ENCODE assay signal across 1 fruit fly cellular context in genomic region chr2L:16887660-16888573, dm6.
TF ChIP-seq lines count a peak whose summit lies in the region.

Gene osi, minus strand, starts transcription at chr2L:16887966.
Gene tweek, plus strand, starts transcription at chr2L:16888490.

TF ChIP-seq in whole organism, embryonic, 481 proteins besides CTCF, POLR2A, EP300 and RAD21 (continued from another document and continues in another):
- no peak for TF ChIP-seq sc (optimal IDR thresholded peaks at IDR 0.05; lab: Kevin White, UChicago)
- peak; percentile 22 for TF ChIP-seq sc (GFP tag; optimal IDR thresholded peaks at IDR 0.05; lab: Kevin White, UChicago)
- TF ChIP-seq pzg (GFP tag; optimal IDR thresholded peaks at IDR 0.05; lab: Kevin White, UChicago): peak; percentile 64
- no peak for TF ChIP-seq kni (GFP tag; optimal IDR thresholded peaks at IDR 0.05; lab: Kevin White, UChicago)
- TF ChIP-seq CG2116 (GFP tag; optimal IDR thresholded peaks at IDR 0.05; lab: Kevin White, UChicago): peak; percentile 50
- TF ChIP-seq CG10431 (GFP tag; optimal IDR thresholded peaks at IDR 0.05; lab: Kevin White, UChicago): no peak
- TF ChIP-seq hbn (GFP tag; IDR thresholded peaks at IDR 0.05; lab: Robert Waterston, UW; ENCODE audit: partially characterized antibody): peak; percentile 70
- no peak for TF ChIP-seq CG1233 (GFP tag; optimal IDR thresholded peaks at IDR 0.05; lab: Kevin White, UChicago)
- no peak for TF ChIP-seq Awh (GFP tag; IDR thresholded peaks at IDR 0.05; lab: Robert Waterston, UW)
- no peak for TF ChIP-seq Taf1 (GFP tag; IDR thresholded peaks at IDR 0.05; lab: Robert Waterston, UW)
- TF ChIP-seq Dek (tag; optimal IDR thresholded peaks at IDR 0.05; lab: Kevin White, UChicago): peak; percentile 71
- peak; percentile 60 for TF ChIP-seq Jarid2 (GFP tag; optimal IDR thresholded peaks at IDR 0.05; lab: Kevin White, UChicago)
- peak; percentile 57 for TF ChIP-seq tin (GFP tag; optimal IDR thresholded peaks at IDR 0.05; lab: Kevin White, UChicago)
- TF ChIP-seq eyg (GFP tag; optimal IDR thresholded peaks at IDR 0.05; lab: Kevin White, UChicago): no peak
- TF ChIP-seq NfI (GFP tag; optimal IDR thresholded peaks at IDR 0.05; lab: Kevin White, UChicago): peak; percentile 46
- no peak for TF ChIP-seq CG11695 (GFP tag; IDR thresholded peaks at IDR 0.05; lab: Robert Waterston, UW)
- peak; percentile 42 for TF ChIP-seq al (GFP tag; IDR thresholded peaks at IDR 0.05; lab: Robert Waterston, UW)
- no peak for TF ChIP-seq CG6813 (GFP tag; optimal IDR thresholded peaks at IDR 0.05; lab: Kevin White, UChicago)
- no peak for TF ChIP-seq CG11247 (GFP tag; IDR thresholded peaks at IDR 0.05; lab: Robert Waterston, UW)
- no peak for TF ChIP-seq odd (GFP tag; optimal IDR thresholded peaks at IDR 0.05; lab: Kevin White, UChicago)
- TF ChIP-seq CG6765 (GFP tag; optimal IDR thresholded peaks at IDR 0.05; lab: Kevin White, UChicago): no peak
- TF ChIP-seq CG10321 (GFP tag; IDR thresholded peaks at IDR 0.05; lab: Robert Waterston, UW): no peak
- no peak for TF ChIP-seq Lim3 (GFP tag; IDR thresholded peaks at IDR 0.05; lab: Robert Waterston, UW)
- no peak for TF ChIP-seq Rx (GFP tag; IDR thresholded peaks at IDR 0.05; lab: Robert Waterston, UW)
- peak; percentile 70 for TF ChIP-seq az2 (GFP tag; optimal IDR thresholded peaks at IDR 0.05; lab: Kevin White, UChicago)
- TF ChIP-seq ac (GFP tag; optimal IDR thresholded peaks at IDR 0.05; lab: Kevin White, UChicago): no peak
- TF ChIP-seq CG30431 (GFP tag; optimal IDR thresholded peaks at IDR 0.05; lab: Kevin White, UChicago): peak; percentile 37
- no peak for TF ChIP-seq pita (GFP tag; optimal IDR thresholded peaks at IDR 0.05; lab: Kevin White, UChicago)
- no peak for TF ChIP-seq sd (tag; optimal IDR thresholded peaks at IDR 0.05; lab: Kevin White, UChicago)
- TF ChIP-seq CG17361 (GFP tag; IDR thresholded peaks at IDR 0.05; lab: Robert Waterston, UW): no peak; the same call in 2 of the 3 replicates
- TF ChIP-seq CG17829 (tag; optimal IDR thresholded peaks at IDR 0.05; lab: Kevin White, UChicago): peak; percentile 60
- TF ChIP-seq corto (GFP tag; optimal IDR thresholded peaks at IDR 0.05; lab: Kevin White, UChicago): peak; percentile 35
- no peak for TF ChIP-seq CG4854 (GFP tag; optimal IDR thresholded peaks at IDR 0.05; lab: Kevin White, UChicago)
- TF ChIP-seq Oli (tag; optimal IDR thresholded peaks at IDR 0.05; lab: Kevin White, UChicago): peak; percentile 48
- peak; percentile 86 for TF ChIP-seq CG9932 (GFP tag; IDR thresholded peaks at IDR 0.05; lab: Robert Waterston, UW)
- TF ChIP-seq gro (GFP tag; optimal IDR thresholded peaks at IDR 0.05; lab: Kevin White, UChicago): no peak
- TF ChIP-seq Bteb2 (GFP tag; optimal IDR thresholded peaks at IDR 0.05; lab: Kevin White, UChicago): peak; percentile 56
- TF ChIP-seq E2f1 (GFP tag; IDR thresholded peaks at IDR 0.05; lab: Robert Waterston, UW): peak; percentile 13; the same call in 1 of the 2 replicates
- TF ChIP-seq CG4360 (GFP tag; IDR thresholded peaks at IDR 0.05; lab: Robert Waterston, UW): no peak
- 0 out of 2 replicates have a peak, but pooled peaks have one; percentile 21 for TF ChIP-seq Oaz (GFP tag; IDR thresholded peaks at IDR 0.05; lab: Robert Waterston, UW)
- no peak for TF ChIP-seq CG5953 (GFP tag; IDR thresholded peaks at IDR 0.05; lab: Robert Waterston, UW)
- no peak for TF ChIP-seq TFAM (GFP tag; optimal IDR thresholded peaks at IDR 0.05; lab: Kevin White, UChicago)
- TF ChIP-seq CG7372 (GFP tag; IDR thresholded peaks at IDR 0.05; lab: Robert Waterston, UW): 0 out of 2 replicates have a peak, but pooled peaks have one; percentile 9
- peak; percentile 49 for TF ChIP-seq CG9215 (GFP tag; IDR thresholded peaks at IDR 0.05; lab: Robert Waterston, UW)
- TF ChIP-seq Poxn (GFP tag; IDR thresholded peaks at IDR 0.05; lab: Robert Waterston, UW): peak; percentile 67
- TF ChIP-seq dmrt11E (tag; optimal IDR thresholded peaks at IDR 0.05; lab: Kevin White, UChicago): peak; percentile 66
- no peak for TF ChIP-seq CG6683 (GFP tag; optimal IDR thresholded peaks at IDR 0.05; lab: Kevin White, UChicago)
- TF ChIP-seq CG2129 (GFP tag; IDR thresholded peaks at IDR 0.05; lab: Robert Waterston, UW; ENCODE audit: partially characterized antibody): peak; percentile 40; the same call in 1 of the 2 replicates
- no peak for TF ChIP-seq rib (GFP tag; IDR thresholded peaks at IDR 0.05; lab: Robert Waterston, UW)
- TF ChIP-seq HLHmδ (GFP tag; optimal IDR thresholded peaks at IDR 0.05; lab: Kevin White, UChicago): no peak
- no peak for TF ChIP-seq D19A (tag; optimal IDR thresholded peaks at IDR 0.05; lab: Kevin White, UChicago)
- TF ChIP-seq ara (GFP tag; IDR thresholded peaks at IDR 0.05; lab: Robert Waterston, UW): no peak
- TF ChIP-seq CG11085 (GFP tag; IDR thresholded peaks at IDR 0.05; lab: Robert Waterston, UW): peak; percentile 22; the same call in 1 of the 2 replicates
- peak; percentile 25 for TF ChIP-seq her (GFP tag; optimal IDR thresholded peaks at IDR 0.05; lab: Kevin White, UChicago)
- TF ChIP-seq CG8281 (tag; optimal IDR thresholded peaks at IDR 0.05; lab: Kevin White, UChicago): no peak
- no peak for TF ChIP-seq Kr (GFP tag; optimal IDR thresholded peaks at IDR 0.05; lab: Kevin White, UChicago)
- TF ChIP-seq CG3065 (GFP tag; optimal IDR thresholded peaks at IDR 0.05; lab: Kevin White, UChicago): no peak
- peak; percentile 61 for TF ChIP-seq Ptx1 (GFP tag; IDR thresholded peaks at IDR 0.05; lab: Robert Waterston, UW)
- TF ChIP-seq ab (GFP tag; optimal IDR thresholded peaks at IDR 0.05; lab: Kevin White, UChicago): peak; percentile 15
- peak; percentile 44; the same call in 1 of the 2 replicates for TF ChIP-seq GATAe (GFP tag; conservative IDR thresholded peaks at IDR 0.05; lab: Robert Waterston, UW)
- no peak for TF ChIP-seq CG5180 (GFP tag; optimal IDR thresholded peaks at IDR 0.05; lab: Kevin White, UChicago)
- TF ChIP-seq sna (GFP tag; IDR thresholded peaks at IDR 0.05; lab: Robert Waterston, UW; ENCODE audit: partially characterized antibody): peak; percentile 82
- peak; percentile 8 for TF ChIP-seq CG31388 (GFP tag; optimal IDR thresholded peaks at IDR 0.05; lab: Kevin White, UChicago)
- peak; percentile 81 for TF ChIP-seq HLH4C (GFP tag; IDR thresholded peaks at IDR 0.05; lab: Robert Waterston, UW; ENCODE audit: partially characterized antibody)
- TF ChIP-seq CG4730 (GFP tag; IDR thresholded peaks at IDR 0.05; lab: Robert Waterston, UW): no peak
- peak; percentile 44 for TF ChIP-seq ewg (GFP tag; optimal IDR thresholded peaks at IDR 0.05; lab: Kevin White, UChicago)
- TF ChIP-seq CG11504 (tag; optimal IDR thresholded peaks at IDR 0.05; lab: Kevin White, UChicago): no peak
- peak; percentile 60 for TF ChIP-seq Mrtf (GFP tag; IDR thresholded peaks at IDR 0.05; lab: Robert Waterston, UW)
- TF ChIP-seq CG14860 (GFP tag; IDR thresholded peaks at IDR 0.05; lab: Robert Waterston, UW; ENCODE audit: partially characterized antibody): peak; percentile 67; the same call in 2 of the 3 replicates
- TF ChIP-seq hb (GFP tag; IDR thresholded peaks at IDR 0.05; lab: Robert Waterston, UW; ENCODE audit: partially characterized antibody): peak; percentile 86
- TF ChIP-seq emc (GFP tag; optimal IDR thresholded peaks at IDR 0.05; lab: Kevin White, UChicago): no peak
- TF ChIP-seq CG33213 (GFP tag; optimal IDR thresholded peaks at IDR 0.05; lab: Kevin White, UChicago): peak; percentile 14
- no peak for TF ChIP-seq kah (GFP tag; optimal IDR thresholded peaks at IDR 0.05; lab: Kevin White, UChicago)
- peak; percentile 39 for TF ChIP-seq Lhr (GFP tag; optimal IDR thresholded peaks at IDR 0.05; lab: Kevin White, UChicago)
- TF ChIP-seq gem (tag; optimal IDR thresholded peaks at IDR 0.05; lab: Kevin White, UChicago): peak; percentile 83
- TF ChIP-seq CG16813 (GFP tag; IDR thresholded peaks at IDR 0.05; lab: Robert Waterston, UW; ENCODE audit: partially characterized antibody): peak; percentile 88
- TF ChIP-seq bab2 (GFP tag; optimal IDR thresholded peaks at IDR 0.05; lab: Kevin White, UChicago): peak; percentile 29
- TF ChIP-seq CG15269 (tag; optimal IDR thresholded peaks at IDR 0.05; lab: Kevin White, UChicago): peak; percentile 11
- no peak for TF ChIP-seq CG14050 (GFP tag; IDR thresholded peaks at IDR 0.05; lab: Robert Waterston, UW)
- TF ChIP-seq zen (tag; optimal IDR thresholded peaks at IDR 0.05; lab: Kevin White, UChicago): no peak
- peak; percentile 72 for TF ChIP-seq cato (GFP tag; optimal IDR thresholded peaks at IDR 0.05; lab: Kevin White, UChicago; ENCODE audit: borderline replicate concordance)
- peak; percentile 91 for TF ChIP-seq Scr (GFP tag; IDR thresholded peaks at IDR 0.05; lab: Robert Waterston, UW; ENCODE audit: partially characterized antibody)
- no peak for TF ChIP-seq danr (GFP tag; IDR thresholded peaks at IDR 0.05; lab: Robert Waterston, UW)
- TF ChIP-seq sima (GFP tag; optimal IDR thresholded peaks at IDR 0.05; lab: Kevin White, UChicago): no peak
- no peak for TF ChIP-seq usp (GFP tag; optimal IDR thresholded peaks at IDR 0.05; lab: Kevin White, UChicago)
- TF ChIP-seq jumu (GFP tag; optimal IDR thresholded peaks at IDR 0.05; lab: Kevin White, UChicago): no peak
- TF ChIP-seq CG13123 (GFP tag; optimal IDR thresholded peaks at IDR 0.05; lab: Kevin White, UChicago): peak; percentile 5
- peak; percentile 73 for TF ChIP-seq Hsf (GFP tag; optimal IDR thresholded peaks at IDR 0.05; lab: Kevin White, UChicago)
- peak; percentile 4 for TF ChIP-seq da (GFP tag; optimal IDR thresholded peaks at IDR 0.05; lab: Kevin White, UChicago)
- no peak for TF ChIP-seq psq (GFP tag; optimal IDR thresholded peaks at IDR 0.05; lab: Kevin White, UChicago)
- peak; percentile 20 for TF ChIP-seq CG34376 (GFP tag; optimal IDR thresholded peaks at IDR 0.05; lab: Kevin White, UChicago)
- TF ChIP-seq CG4424 (GFP tag; optimal IDR thresholded peaks at IDR 0.05; lab: Kevin White, UChicago): peak; percentile 53
- no peak for TF ChIP-seq CG17612 (GFP tag; IDR thresholded peaks at IDR 0.05; lab: Robert Waterston, UW)
- TF ChIP-seq aop (GFP tag; IDR thresholded peaks at IDR 0.05; lab: Robert Waterston, UW): no peak
- TF ChIP-seq CG7839 (tag; optimal IDR thresholded peaks at IDR 0.05; lab: Kevin White, UChicago): no peak
- TF ChIP-seq hkb (optimal IDR thresholded peaks at IDR 0.05; lab: Kevin White, UChicago): no peak
- no peak for TF ChIP-seq hkb (GFP tag; IDR thresholded peaks at IDR 0.05; lab: Robert Waterston, UW)
- peak; percentile 90 for TF ChIP-seq Dll (GFP tag; IDR thresholded peaks at IDR 0.05; lab: Robert Waterston, UW; ENCODE audit: partially characterized antibody)
- TF ChIP-seq CG18262 (tag; optimal IDR thresholded peaks at IDR 0.05; lab: Kevin White, UChicago): no peak
- peak in 1 of 2 experiments; percentile 38 for TF ChIP-seq Hr51 (GFP tag; optimal IDR thresholded peaks at IDR 0.05; lab: Kevin White, UChicago)
- no peak; the same call in 1 of the 2 replicates for TF ChIP-seq CG31441 (GFP tag; IDR thresholded peaks at IDR 0.05; lab: Robert Waterston, UW)
- peak; percentile 39; the same call in 1 of the 3 replicates for TF ChIP-seq Dbx (GFP tag; IDR thresholded peaks at IDR 0.05; lab: Robert Waterston, UW)
- TF ChIP-seq NC2α (GFP tag; optimal IDR thresholded peaks at IDR 0.05; lab: Kevin White, UChicago): no peak
- peak; percentile 83 for TF ChIP-seq CG2120 (GFP tag; optimal IDR thresholded peaks at IDR 0.05; lab: Kevin White, UChicago)
- TF ChIP-seq CG8388 (GFP tag; optimal IDR thresholded peaks at IDR 0.05; lab: Kevin White, UChicago): no peak
- no peak for TF ChIP-seq pan (optimal IDR thresholded peaks at IDR 0.05; lab: Kevin White, UChicago)
- no peak for TF ChIP-seq pan (GFP tag; optimal IDR thresholded peaks at IDR 0.05 in 1 of 2, IDR thresholded peaks at IDR 0.05 in 1 of 2)
- no peak for TF ChIP-seq CG17568 (GFP tag; optimal IDR thresholded peaks at IDR 0.05; lab: Kevin White, UChicago)
- peak; percentile 32 for TF ChIP-seq pnt (GFP tag; optimal IDR thresholded peaks at IDR 0.05; lab: Kevin White, UChicago)
- TF ChIP-seq chm (GFP tag; IDR thresholded peaks at IDR 0.05; lab: Robert Waterston, UW): no peak
- no peak for TF ChIP-seq CG12236 (GFP tag; optimal IDR thresholded peaks at IDR 0.05; lab: Kevin White, UChicago)
- no peak for TF ChIP-seq CG4707 (GFP tag; optimal IDR thresholded peaks at IDR 0.05; lab: Kevin White, UChicago)
- no peak for TF ChIP-seq Neu2 (GFP tag; optimal IDR thresholded peaks at IDR 0.05; lab: Kevin White, UChicago; ENCODE audit: borderline replicate concordance)
- no peak for TF ChIP-seq Sox102F (GFP tag; optimal IDR thresholded peaks at IDR 0.05; lab: Kevin White, UChicago)
- TF ChIP-seq CG17912 (GFP tag; optimal IDR thresholded peaks at IDR 0.05; lab: Kevin White, UChicago): no peak
- TF ChIP-seq Atf-2 (GFP tag; optimal IDR thresholded peaks at IDR 0.05; lab: Kevin White, UChicago): no peak
- no peak for TF ChIP-seq CG10959 (GFP tag; IDR thresholded peaks at IDR 0.05; lab: Robert Waterston, UW)
- TF ChIP-seq CG3995 (GFP tag; optimal IDR thresholded peaks at IDR 0.05; lab: Kevin White, UChicago): peak; percentile 94
- TF ChIP-seq Ets65A (GFP tag; lab: Kevin White, UChicago): peak; percentile 93
- peak in 1 of 2 experiments; percentile 9 for TF ChIP-seq insv (GFP tag; optimal IDR thresholded peaks at IDR 0.05; lab: Kevin White, UChicago)
- TF ChIP-seq CG14441 (GFP tag; IDR thresholded peaks at IDR 0.05; lab: Robert Waterston, UW): peak; percentile 30; the same call in 1 of the 2 replicates
- TF ChIP-seq CG8089 (GFP tag; optimal IDR thresholded peaks at IDR 0.05; lab: Kevin White, UChicago): peak; percentile 12
- peak; percentile 88 for TF ChIP-seq chinmo (GFP tag; IDR thresholded peaks at IDR 0.05; lab: Robert Waterston, UW; ENCODE audit: partially characterized antibody)
- TF ChIP-seq CG12104 (GFP tag; optimal IDR thresholded peaks at IDR 0.05; lab: Kevin White, UChicago): peak; percentile 54
- TF ChIP-seq lov (optimal IDR thresholded peaks at IDR 0.05; lab: Kevin White, UChicago): no peak
- TF ChIP-seq lov (GFP tag; IDR thresholded peaks at IDR 0.05; lab: Robert Waterston, UW): 0 out of 3 replicates have a peak, but pooled peaks have one; percentile 8
- no peak for TF ChIP-seq jigr1 (GFP tag; IDR thresholded peaks at IDR 0.05; lab: Robert Waterston, UW)
- no peak for TF ChIP-seq fd64A (GFP tag; optimal IDR thresholded peaks at IDR 0.05; lab: Kevin White, UChicago)
- no peak for TF ChIP-seq CG2712 (tag; optimal IDR thresholded peaks at IDR 0.05; lab: Kevin White, UChicago)
- TF ChIP-seq Nf-YA (GFP tag; IDR thresholded peaks at IDR 0.05; lab: Robert Waterston, UW): no peak
- no peak for TF ChIP-seq run (tag; optimal IDR thresholded peaks at IDR 0.05; lab: Kevin White, UChicago)
- peak; percentile 76 for TF ChIP-seq ato (GFP tag; IDR thresholded peaks at IDR 0.05; lab: Robert Waterston, UW; ENCODE audit: partially characterized antibody)
